Worm (Caenorhabditis elegans) whole organism, midembryonic: Measurements from ENCODE around the gene pals-39.

Source experiments
- cog-1 ChIP-seq: sonication (generic microtip); optimal IDR thresholded peaks from 2 replicates; lab custom pipeline; 2016; ENCODE audit warnings: missing genetic modification characterization, missing compliant biosample characterization
- tab-1 ChIP-seq: fragments of 200-800 bp; sonication (Bioruptor generic); IDR thresholded peaks from 2 replicates; pipeline ENCODE4 v1.3.6; 2022; ENCODE audit warnings: missing genetic modification characterization, missing compliant biosample characterization
- ztf-29 ChIP-seq: fragments of 200-800 bp; sonication (Bioruptor generic); IDR thresholded peaks from 2 replicates; pipeline ENCODE4 v1.3.6; 2022; ENCODE audit warnings: missing genetic modification reagents, missing genetic modification characterization, missing compliant biosample characterization

- TF ChIP-seq cog-1 (tag; lab: Kevin White, UChicago) (no peak), ztf-29 (GFP tag; lab: Robert Waterston, UW) (no peak), tab-1 (GFP tag; lab: Robert Waterston, UW) (no peak)
Observed at ce11 chrV:12449902-12450301, 6.2 kb upstream of the pals-39 start, which contains the start of gene C54D10.10.
